Fruit fly (Drosophila melanogaster) S2 (cell line): ENCODE data around the gene CG10516.

ENCODE experiments used
- CG8478 ChIP-seq: fragments of >200 bp; optimal IDR thresholded peaks from 2 replicates; lab custom pipeline; 2018
- CTCF ChIP-seq, 2 experiments: fragments of >200 bp; optimal IDR thresholded peaks; 2 replicates each; lab custom pipeline; 2018

- TF ChIP-seq CG8478 (no peak), CTCF (optimal IDR thresholded peaks at IDR 0.05; lab: Kevin White, UChicago) (no peak)
These were observed 9.6 kb downstream of the CG10516 start for dm6 chr3L:15977565-15977964.
